Fruit fly (Drosophila melanogaster): ENCODE data around the gene CG33120.

dm6 chr2L:18875213-18875612, 30.8 kb upstream of the CG33120 start:
- no peak for TF ChIP-seq CG8478 (optimal IDR thresholded peaks at IDR 0.05)
- TF ChIP-seq CTCF (optimal IDR thresholded peaks at IDR 0.05): no peak
